Fruit fly (Drosophila melanogaster): Measurements from ENCODE around the gene elm.

Gene elm

DNA sequence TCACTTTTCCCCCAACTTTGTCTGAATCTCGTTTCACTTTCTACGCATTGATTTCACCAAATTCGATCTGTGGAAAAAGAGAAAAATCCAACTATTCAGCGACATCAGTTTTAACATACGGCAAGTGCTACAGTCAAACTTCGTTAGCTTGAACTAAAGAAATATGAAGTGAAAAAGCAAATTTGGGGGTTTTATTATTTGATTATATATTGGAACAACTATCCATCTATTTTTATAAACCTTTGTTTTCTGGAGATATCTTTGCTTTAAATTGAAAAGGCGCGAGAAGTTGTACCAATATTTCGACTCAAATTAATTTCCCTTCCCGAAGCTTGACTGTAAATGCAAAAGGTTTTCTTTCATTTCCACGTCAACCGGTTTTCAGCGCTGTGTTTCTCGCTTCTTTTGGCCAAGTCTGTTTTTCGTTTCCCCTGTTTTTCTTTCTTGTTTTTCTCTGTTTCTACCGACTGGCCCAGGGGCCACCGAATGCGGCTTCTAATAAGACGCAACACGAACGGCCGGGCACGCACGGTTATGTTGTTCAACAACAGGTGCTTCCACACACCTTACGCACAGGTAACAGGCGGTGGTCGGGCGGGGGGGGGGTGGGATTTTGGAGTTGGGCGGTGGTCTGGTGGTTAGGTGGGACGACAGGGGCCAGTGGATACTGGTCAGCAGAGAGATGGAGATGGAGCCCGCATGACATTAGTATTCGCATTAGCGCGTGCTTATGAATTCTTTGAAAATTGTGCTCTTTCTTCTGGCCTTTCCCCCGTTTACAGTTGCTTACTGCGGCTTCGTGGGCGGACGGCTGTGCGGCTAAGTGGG lies 28.5 kb upstream of the elm start (continued):
- TF ChIP-seq yki (optimal IDR thresholded peaks at IDR 0.05) (no peak), ci (GFP tag; IDR thresholded peaks at IDR 0.05) (peak; percentile 74), NC2α (GFP tag; optimal IDR thresholded peaks at IDR 0.05) (no peak), ERR (GFP tag; optimal IDR thresholded peaks at IDR 0.05) (no peak), CG15601 (tag; optimal IDR thresholded peaks at IDR 0.05) (peak; percentile 72), CG6791 (GFP tag; IDR thresholded peaks at IDR 0.05; ENCODE audit: partially characterized antibody) (no peak), Ets97D (GFP tag; optimal IDR thresholded peaks at IDR 0.05) (no peak), Asciz (GFP tag; optimal IDR thresholded peaks at IDR 0.05) (peak; percentile 69), CG18619 (GFP tag; optimal IDR thresholded peaks at IDR 0.05) (no peak), CG17612 (GFP tag; IDR thresholded peaks at IDR 0.05) (no peak), pfk (GFP tag; optimal IDR thresholded peaks at IDR 0.05) (no peak), ems (GFP tag; optimal IDR thresholded peaks at IDR 0.05) (no peak), Xbp1 (GFP tag; optimal IDR thresholded peaks at IDR 0.05) (peak; percentile 70), CG4820 (GFP tag; optimal IDR thresholded peaks at IDR 0.05) (peak; percentile 44), maf-S (GFP tag; optimal IDR thresholded peaks at IDR 0.05) (no peak), CG17802 (tag; optimal IDR thresholded peaks at IDR 0.05) (no peak), CG14667 (GFP tag; IDR thresholded peaks at IDR 0.05) (no peak), HLHmδ (GFP tag; optimal IDR thresholded peaks at IDR 0.05) (peak; percentile 7), luna (GFP tag; optimal IDR thresholded peaks at IDR 0.05) (no peak), Deaf1 (tag; optimal IDR thresholded peaks at IDR 0.05) (no peak), CG8089 (GFP tag; optimal IDR thresholded peaks at IDR 0.05) (no peak), fd64A (GFP tag; optimal IDR thresholded peaks at IDR 0.05) (no peak), Blimp-1 (GFP tag; optimal IDR thresholded peaks at IDR 0.05) (peak; percentile 92), ac (GFP tag; optimal IDR thresholded peaks at IDR 0.05) (peak; percentile 25), CG11696 (GFP tag; IDR thresholded peaks at IDR 0.05) (no peak), Bteb2 (GFP tag; optimal IDR thresholded peaks at IDR 0.05) (no peak), CG10209 (GFP tag; optimal IDR thresholded peaks at IDR 0.05) (peak; percentile 50), unpg (GFP tag; optimal IDR thresholded peaks at IDR 0.05) (peak; percentile 80), CG12155 (GFP tag; optimal IDR thresholded peaks at IDR 0.05) (peak; percentile 27), CG6254 (GFP tag; optimal IDR thresholded peaks at IDR 0.05) (peak; percentile 44), ind (GFP tag; optimal IDR thresholded peaks at IDR 0.05) (peak; percentile 36), CG11247 (GFP tag; IDR thresholded peaks at IDR 0.05) (no peak), sna (GFP tag; IDR thresholded peaks at IDR 0.05; ENCODE audit: partially characterized antibody) (no peak), Sry-δ (GFP tag; optimal IDR thresholded peaks at IDR 0.05) (no peak), mam (GFP tag; optimal IDR thresholded peaks at IDR 0.05) (peak; percentile 11), CG11560 (tag; IDR thresholded peaks at IDR 0.05) (no peak), ssp (GFP tag; IDR thresholded peaks at IDR 0.05) (no peak), ap (GFP tag; IDR thresholded peaks at IDR 0.05) (no peak), Oaz (GFP tag; IDR thresholded peaks at IDR 0.05) (no peak), CG14441 (GFP tag; IDR thresholded peaks at IDR 0.05) (no peak; the same call in 1 of the 2 replicates), CG11723 (GFP tag; optimal IDR thresholded peaks at IDR 0.05) (peak; percentile 49), CG10267 (tag; optimal IDR thresholded peaks at IDR 0.05) (peak; percentile 73), E2f1 (GFP tag; IDR thresholded peaks at IDR 0.05) (peak; percentile 58), CG30431 (GFP tag; optimal IDR thresholded peaks at IDR 0.05) (no peak), CG8290 (GFP tag; optimal IDR thresholded peaks at IDR 0.05) (peak; percentile 35), CG8290 (tag; optimal IDR thresholded peaks at IDR 0.05) (no peak), CG17568 (GFP tag; optimal IDR thresholded peaks at IDR 0.05) (no peak), CG2875 (GFP tag; optimal IDR thresholded peaks at IDR 0.05) (peak; percentile 59), CG10462 (GFP tag; optimal IDR thresholded peaks at IDR 0.05) (no peak), caup (GFP tag; optimal IDR thresholded peaks at IDR 0.05; ENCODE audit: severe bottlenecking) (no peak)

Data from whole organism, embryonic.